Fruit fly (Drosophila melanogaster): ENCODE measurements around the gene DCTN6-p27.

- no peak for TF ChIP-seq Abd-B (GFP tag; optimal IDR thresholded peaks at IDR 0.05)
- TF ChIP-seq GATAd (GFP tag; optimal IDR thresholded peaks at IDR 0.05): no peak
- no peak for TF ChIP-seq Rel (GFP tag; optimal IDR thresholded peaks at IDR 0.05)
- TF ChIP-seq Rel (tag; optimal IDR thresholded peaks at IDR 0.05): peak; percentile 18
Measured at dm6 chr2L:19114183-19114776, 17.8 kb upstream of the DCTN6-p27 start, which contains the start of gene CG10561.
